Fruit fly (Drosophila melanogaster): ENCODE results near the gene CG13727.

DNA sequence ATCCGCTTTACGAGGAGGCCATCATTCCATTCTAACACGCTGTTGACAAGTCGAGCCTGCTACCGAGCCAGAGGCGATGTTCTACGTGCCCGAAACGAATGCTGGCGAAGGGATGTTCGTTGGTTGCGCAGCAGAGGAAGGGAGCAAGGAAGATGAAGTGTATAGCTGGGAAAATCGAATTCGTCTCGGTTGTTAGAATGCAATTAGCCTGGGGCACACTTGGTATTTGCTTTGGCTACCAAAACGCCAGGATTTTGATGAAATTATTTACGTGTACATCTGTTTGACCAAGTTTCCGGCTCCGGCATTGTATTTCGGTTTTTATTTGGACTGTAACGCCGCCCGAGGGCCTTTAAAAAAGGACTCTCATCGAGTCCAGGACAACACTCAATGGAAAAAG is 16.3 kb upstream of the CG13727 start:
- TF ChIP-seq tj (GFP tag; optimal IDR thresholded peaks at IDR 0.05) (no peak), CG7101 (tag; optimal IDR thresholded peaks at IDR 0.05) (no peak), Crg-1 (GFP tag; optimal IDR thresholded peaks at IDR 0.05) (no peak), CG5204 (GFP tag; optimal IDR thresholded peaks at IDR 0.05) (no peak)

All from whole organism, adult.